Fruit fly (Drosophila melanogaster): ENCODE data around the gene Gsc.
A peak's percentile ranks its signal among the peaks of the same experiment; 100 is the strongest.

The Gsc gene

DNA sequence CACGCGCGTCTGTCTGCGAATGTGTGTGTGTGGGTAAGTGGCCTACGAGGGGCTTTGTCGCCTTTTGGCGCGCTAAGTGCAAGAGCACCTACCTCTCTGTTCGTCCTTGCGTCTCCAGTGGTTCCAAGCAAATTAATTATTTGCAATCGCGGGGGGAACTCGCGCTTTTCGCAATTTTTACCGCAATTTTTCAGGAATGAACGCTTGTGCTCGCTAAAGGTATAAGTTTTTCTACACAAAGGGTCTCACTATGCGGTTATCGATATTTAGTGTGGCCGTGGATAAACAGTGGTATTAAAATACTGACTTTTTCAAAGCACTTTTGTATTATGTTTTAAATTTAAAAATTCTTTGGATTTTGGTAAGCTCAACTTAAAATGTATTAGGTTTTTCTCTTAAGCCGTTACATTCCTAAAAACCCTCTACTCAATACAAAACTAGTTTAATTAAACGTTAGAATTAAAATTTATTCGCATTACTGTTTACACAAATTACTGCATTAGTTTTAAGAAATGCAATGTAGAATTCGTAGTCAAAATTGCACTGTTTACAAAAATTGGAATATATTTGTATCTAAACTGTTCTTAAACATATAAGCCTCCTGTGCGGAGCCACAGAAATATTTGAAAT is 52.0 kb downstream of the Gsc start, which contains the start of gene lwr:
Gene lwr (minus strand): TSS at position 243 of the 630 bp plus-strand sequence.
- TF ChIP-seq foxo (GFP tag; optimal IDR thresholded peaks at IDR 0.05) (peak in 1 of 2 experiments; percentile 9), fru (GFP tag; optimal IDR thresholded peaks at IDR 0.05) (peak; percentile 5), Hr83 (GFP tag; optimal IDR thresholded peaks at IDR 0.05; ENCODE audit: poor library complexity, severe bottlenecking) (no peak), tai (GFP tag; optimal IDR thresholded peaks at IDR 0.05) (no peak), Rel (GFP tag; optimal IDR thresholded peaks at IDR 0.05) (no peak), Rel (tag; optimal IDR thresholded peaks at IDR 0.05) (peak; percentile 30)

DNA sequence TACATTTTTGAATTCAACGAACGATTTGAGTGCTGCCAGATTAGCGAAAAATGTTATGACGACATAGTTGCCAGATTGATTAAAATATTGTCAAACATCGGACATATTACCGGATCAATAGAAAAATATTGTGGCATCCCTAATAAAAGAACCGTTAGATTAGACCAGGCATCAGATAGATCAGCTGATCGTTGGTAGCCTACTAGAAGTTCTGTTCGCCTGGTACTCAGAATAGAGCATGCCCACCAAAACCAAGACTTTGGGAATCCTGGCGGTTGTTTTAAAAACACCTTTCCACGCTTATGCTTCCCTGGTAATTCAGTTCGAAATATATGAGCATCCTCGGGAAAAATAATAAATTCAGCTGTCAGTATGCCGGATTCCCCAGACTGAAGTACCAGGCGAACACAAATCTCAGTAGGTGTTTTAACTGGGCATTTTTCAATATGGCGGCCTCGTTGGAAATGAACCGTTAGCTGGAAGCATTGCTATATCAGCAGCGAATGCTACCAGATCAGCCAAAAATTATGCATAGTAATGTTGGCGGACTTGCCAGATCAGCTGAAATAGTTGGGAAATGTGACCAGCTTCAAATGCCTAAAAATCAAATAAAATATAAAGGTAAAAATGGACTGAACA is 53.8 kb downstream of the Gsc start:
- TF ChIP-seq fru (GFP tag; optimal IDR thresholded peaks at IDR 0.05) (peak; percentile 87), dl (GFP tag; optimal IDR thresholded peaks at IDR 0.05; ENCODE audit: insufficient read depth in 1 of 2, partially characterized antibody in 2 of 2) (peak in 1 of 2 experiments; percentile 11), h (GFP tag; optimal IDR thresholded peaks at IDR 0.05) (peak; percentile 15), rgr (GFP tag; optimal IDR thresholded peaks at IDR 0.05) (peak; percentile 11), lola (GFP tag; optimal IDR thresholded peaks at IDR 0.05) (no peak), Dif (GFP tag; optimal IDR thresholded peaks at IDR 0.05; ENCODE audit: partially characterized antibody) (peak; percentile 21), Rel (GFP tag; optimal IDR thresholded peaks at IDR 0.05) (no peak), Rel (tag; optimal IDR thresholded peaks at IDR 0.05) (peak; percentile 72), Hr83 (GFP tag; optimal IDR thresholded peaks at IDR 0.05; ENCODE audit: poor library complexity, severe bottlenecking) (peak; percentile 54), foxo (GFP tag; optimal IDR thresholded peaks at IDR 0.05) (peak in 1 of 2 experiments; percentile 31), sage (GFP tag; optimal IDR thresholded peaks at IDR 0.05) (no peak)

DNA sequence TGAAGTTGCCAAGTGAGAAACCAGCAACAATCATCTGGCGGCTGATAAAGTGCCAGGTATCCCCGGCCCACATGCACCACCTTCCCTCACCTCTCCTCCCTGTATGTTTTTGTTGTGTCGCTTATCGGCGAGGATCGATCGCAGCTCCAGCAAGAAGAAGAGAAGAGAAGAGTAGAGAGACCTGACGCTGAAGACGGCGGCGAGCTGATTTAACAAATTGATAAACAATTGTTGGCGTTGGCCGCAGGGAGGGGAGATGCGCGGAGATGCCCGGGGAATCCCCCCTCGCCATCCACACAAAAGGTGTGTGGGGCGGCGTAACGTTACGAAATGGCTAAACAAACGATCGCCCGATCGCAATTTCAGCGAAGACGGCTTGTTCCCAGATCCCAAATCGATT is 60.8 kb downstream of the Gsc start:
- TF ChIP-seq jim (GFP tag; optimal IDR thresholded peaks at IDR 0.05) = no peak
- no peak for TF ChIP-seq dsf (GFP tag; optimal IDR thresholded peaks at IDR 0.05; ENCODE audit: borderline replicate concordance)
- TF ChIP-seq Rel (GFP tag; optimal IDR thresholded peaks at IDR 0.05) = no peak
- peak; percentile 74 for TF ChIP-seq Rel (tag; optimal IDR thresholded peaks at IDR 0.05)
- no peak for TF ChIP-seq Myc (optimal IDR thresholded peaks at IDR 0.05)
- TF ChIP-seq CG32264 (GFP tag; optimal IDR thresholded peaks at IDR 0.05) = no peak
- TF ChIP-seq psq (GFP tag; optimal IDR thresholded peaks at IDR 0.05) = peak; percentile 16
- no peak for TF ChIP-seq CG9705 (GFP tag; optimal IDR thresholded peaks at IDR 0.05)
- no peak for TF ChIP-seq Dif (GFP tag; optimal IDR thresholded peaks at IDR 0.05; ENCODE audit: partially characterized antibody)
- TF ChIP-seq brk (GFP tag; optimal IDR thresholded peaks at IDR 0.05) = no peak
- no peak for TF ChIP-seq dl (GFP tag; optimal IDR thresholded peaks at IDR 0.05; ENCODE audit: insufficient read depth in 1 of 2, partially characterized antibody in 2 of 2)
- no peak for TF ChIP-seq sage (GFP tag; optimal IDR thresholded peaks at IDR 0.05)
- no peak for TF ChIP-seq lola (GFP tag; optimal IDR thresholded peaks at IDR 0.05)
- TF ChIP-seq Vsx2 (GFP tag; optimal IDR thresholded peaks at IDR 0.05; ENCODE audit: partially characterized antibody) = no peak

All from whole organism, wandering third instar larva.